Worm (Caenorhabditis elegans): ENCODE results near the gene Y37E11B.7.

The Y37E11B.7 gene

DNA sequence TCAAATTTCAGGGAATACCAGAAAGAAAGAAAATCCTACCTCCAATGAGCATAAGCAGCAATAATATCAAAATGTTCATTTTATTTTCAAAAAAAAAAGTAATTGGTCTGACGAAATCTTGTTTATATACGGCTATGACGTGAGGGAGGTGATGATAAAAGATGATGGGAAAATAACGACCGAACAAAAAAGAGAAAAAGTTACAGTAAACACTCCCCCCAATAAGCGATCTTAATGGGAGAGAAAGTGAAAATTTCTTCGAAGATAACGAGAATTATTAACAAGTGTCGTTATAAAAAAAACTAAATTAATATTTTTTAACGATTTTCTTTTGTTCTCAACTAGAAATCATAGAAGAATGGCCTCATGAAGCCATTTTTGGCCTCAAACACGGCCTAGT, at the start of gene Y37E11B.7:
Y37E11B.7 (minus strand) TSS at position 207 of the 400 bp plus-strand sequence.
- no peak for TF ChIP-seq zfh-2 (GFP tag; conservative IDR thresholded peaks at IDR 0.05)
- TF ChIP-seq akir-1 (GFP tag; optimal IDR thresholded peaks at IDR 0.05): no peak
- TF ChIP-seq pbrm-1 (GFP tag; IDR thresholded peaks at IDR 0.05): no peak
- TF ChIP-seq rpc-1 (optimal IDR thresholded peaks at IDR 0.05): no peak
- no peak for TF ChIP-seq rpc-1 (tag; optimal IDR thresholded peaks at IDR 0.05)
- TF ChIP-seq B0261.1 (tag; optimal IDR thresholded peaks at IDR 0.05): no peak
- TF ChIP-seq ztf-26 (tag; optimal IDR thresholded peaks at IDR 0.05): no peak

DNA sequence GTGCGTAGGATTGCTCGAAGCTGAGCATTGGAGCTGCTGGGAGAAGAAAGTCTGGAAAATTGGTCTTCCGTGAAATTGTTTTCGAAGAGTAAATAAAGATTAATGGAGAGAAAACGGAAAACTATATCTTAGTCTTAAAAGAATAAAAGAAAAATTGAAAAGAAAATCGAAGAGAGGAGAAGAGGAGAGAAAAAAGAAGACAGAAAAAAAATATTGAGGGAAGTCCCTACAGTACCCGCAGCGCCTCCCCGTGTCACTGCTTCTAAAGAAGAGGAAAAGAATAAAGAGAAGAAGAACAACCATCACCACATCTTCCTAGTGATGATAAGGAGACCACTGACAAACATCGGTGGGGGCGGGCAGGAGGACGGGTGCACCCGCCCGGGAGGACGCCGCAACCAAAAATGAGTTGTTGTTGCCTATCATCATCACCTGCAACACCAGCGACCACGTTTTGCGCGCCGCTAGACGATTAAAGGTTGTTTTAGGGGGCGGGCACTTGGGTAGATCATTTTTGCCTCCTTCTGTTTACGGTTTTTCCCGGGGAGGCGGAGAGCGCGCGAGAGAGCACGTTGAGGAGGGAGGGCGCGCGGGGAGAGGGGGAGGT, 48.8 kb upstream of the Y37E11B.7 start, which contains the start of gene CC8.2:
CC8.2 (minus strand) TSS at position 51 of the 607 bp plus-strand sequence.
- TF ChIP-seq ztf-3 (GFP tag; optimal IDR thresholded peaks at IDR 0.05) (no peak), aptf-2 (GFP tag; conservative IDR thresholded peaks at IDR 0.05) (peak; percentile 63; the same call in 1 of the 2 replicates), mes-4 (tag; optimal IDR thresholded peaks at IDR 0.05) (no peak), rec-8 (tag; optimal IDR thresholded peaks at IDR 0.05) (no peak), F39B2.1 (GFP tag; IDR thresholded peaks at IDR 0.05) (no peak), lsl-1 (GFP tag; optimal IDR thresholded peaks at IDR 0.05) (no peak), rcor-1 (GFP tag; IDR thresholded peaks at IDR 0.05) (peak; percentile 44; the same call in 1 of the 2 replicates), pha-4 (tag; optimal IDR thresholded peaks at IDR 0.05) (no peak), D2030.7 (GFP tag; IDR thresholded peaks at IDR 0.05) (peak; percentile 38; the same call in 1 of the 2 replicates), egrh-3 (GFP tag; IDR thresholded peaks at IDR 0.05) (peak; percentile 89), sea-2 (GFP tag; IDR thresholded peaks at IDR 0.05) (no peak), sdz-38 (tag; optimal IDR thresholded peaks at IDR 0.05) (no peak), chd-7 (tag; optimal IDR thresholded peaks at IDR 0.05) (peak; percentile 18), F10E7.11 (tag; optimal IDR thresholded peaks at IDR 0.05) (no peak), F37B4.10 (GFP tag; IDR thresholded peaks at IDR 0.05) (no peak), C06A6.2 (GFP tag; conservative IDR thresholded peaks at IDR 0.05) (0 out of 2 replicates have a peak, but pooled peaks have one; percentile 57), efl-1 (GFP tag; optimal IDR thresholded peaks at IDR 0.05) (peak; percentile 83), F22D6.2 (tag; optimal IDR thresholded peaks at IDR 0.05) (no peak), F55B11.4 (tag; optimal IDR thresholded peaks at IDR 0.05; ENCODE audit: borderline replicate concordance, insufficient read depth) (no peak), Y79H2A.3 (GFP tag; conservative IDR thresholded peaks at IDR 0.05) (0 out of 2 replicates have a peak, but pooled peaks have one; percentile 30), madf-6 (GFP tag; IDR thresholded peaks at IDR 0.05) (peak; percentile 96), Y53F4B.3 (GFP tag; IDR thresholded peaks at IDR 0.05) (no peak), mcd-1 (GFP tag; IDR thresholded peaks at IDR 0.05) (peak; percentile 57), lin-40 (tag; optimal IDR thresholded peaks at IDR 0.05) (peak; percentile 15), Y53G8AR.9 (GFP tag; conservative IDR thresholded peaks at IDR 0.05) (0 out of 2 replicates have a peak, but pooled peaks have one; percentile 65), lir-1 (GFP tag; conservative IDR thresholded peaks at IDR 0.05) (no peak), mxl-1 (tag; optimal IDR thresholded peaks at IDR 0.05) (no peak), C17E4.6 (GFP tag; IDR thresholded peaks at IDR 0.05) (no peak), hmg-1.2 (GFP tag; IDR thresholded peaks at IDR 0.05) (peak; percentile 63), sptf-2 (GFP tag; optimal IDR thresholded peaks at IDR 0.05) (no peak), gei-17 (GFP tag; optimal IDR thresholded peaks at IDR 0.05) (no peak), ztf-28 (GFP tag; IDR thresholded peaks at IDR 0.05) (no peak), nhr-27 (tag; optimal IDR thresholded peaks at IDR 0.05) (no peak), dpl-1 (GFP tag; optimal IDR thresholded peaks at IDR 0.05) (peak; percentile 49), xnd-1 (tag; optimal IDR thresholded peaks at IDR 0.05) (peak; percentile 63), T26A5.8 (tag; optimal IDR thresholded peaks at IDR 0.05) (no peak), tlf-1 (GFP tag; optimal IDR thresholded peaks at IDR 0.05) (peak; percentile 28), nhr-179 (tag; optimal IDR thresholded peaks at IDR 0.05) (no peak), nhr-90 (tag; optimal IDR thresholded peaks at IDR 0.05) (no peak), ztf-6 (GFP tag; IDR thresholded peaks at IDR 0.05) (no peak), tbx-9 (tag; optimal IDR thresholded peaks at IDR 0.05; ENCODE audit: borderline replicate concordance) (no peak)
